Worm (Caenorhabditis elegans) whole organism, early embryonic: ENCODE results near the gene math-15.

ENCODE experiments used
- B0310.2 ChIP-seq: sonication (generic microtip); optimal IDR thresholded peaks from 2 replicates; lab custom pipeline; 2016; ENCODE audit warnings: mild to moderate bottlenecking, missing genetic modification characterization, missing compliant biosample characterization
- ets-7 ChIP-seq: sonication (generic microtip); optimal IDR thresholded peaks from 2 replicates; lab custom pipeline; 2016; ENCODE audit warnings: missing genotype, missing genetic modification characterization, missing compliant biosample characterization
- tbx-11 ChIP-seq: fragments of 200-800 bp; sonication (Bioruptor generic); IDR thresholded peaks from 2 replicates; pipeline ENCODE4 v1.3.6; 2022; ENCODE audit warnings: missing genetic modification characterization, missing compliant biosample characterization

ce11 chrII:1848109-1848508 is 18.1 kb upstream of the math-15 start, which contains the start of gene fbxb-97:
- no peak for TF ChIP-seq tbx-11 (GFP tag; lab: Robert Waterston, UW)
- TF ChIP-seq ets-7 (tag; lab: Kevin White, UChicago): no peak
- no peak for TF ChIP-seq B0310.2 (tag; lab: Kevin White, UChicago)
